Fruit fly (Drosophila melanogaster) Kc167 (cell line): ENCODE measurements around the gene wit.

Experiments used
- Myc ChIP-seq: fragments of >200 bp; optimal IDR thresholded peaks from 2 replicates; lab custom pipeline; 2017; ENCODE audit warnings: missing external identifiers
- Sin3A ChIP-seq: fragments of >200 bp; optimal IDR thresholded peaks from 2 replicates; lab custom pipeline; 2018; ENCODE audit warnings: missing external identifiers
- h ChIP-seq: fragments of >200 bp; optimal IDR thresholded peaks from 3 replicates; lab custom pipeline; 2018; ENCODE audit warnings: missing external identifiers
- insv ChIP-seq: fragments of >200 bp; optimal IDR thresholded peaks from 3 replicates; lab custom pipeline; 2018; ENCODE audit warnings: missing external identifiers
- psq ChIP-seq: fragments of >200 bp; optimal IDR thresholded peaks from 2 replicates; lab custom pipeline; 2017; ENCODE audit warnings: missing external identifiers
- ttk ChIP-seq: sonication (Bioruptor generic); optimal IDR thresholded peaks from 2 replicates; lab custom pipeline; 2017; ENCODE audit warnings: missing external identifiers

DNA sequence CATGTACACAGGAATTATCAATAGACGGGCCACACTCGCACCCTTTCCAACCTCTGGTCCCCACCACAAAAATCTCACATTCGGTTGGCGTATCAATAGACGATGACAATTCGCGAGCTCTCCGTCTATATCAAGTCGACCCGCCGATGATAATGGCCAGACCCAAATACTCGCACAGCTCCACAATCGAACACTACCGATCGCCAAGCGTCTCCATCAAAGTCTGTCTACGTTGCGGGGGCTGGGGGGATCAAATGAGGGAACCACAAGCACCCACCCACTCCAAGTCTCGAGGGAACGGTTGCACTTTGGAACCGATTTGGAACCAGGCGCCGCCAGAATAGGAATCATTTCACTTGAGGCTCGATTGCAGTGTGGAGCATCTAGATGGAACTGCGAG lies 3.1 kb downstream of the wit start:
- TF ChIP-seq Sin3A (no peak), insv (lab: Kevin White, UChicago) (no peak), psq (no peak), Myc (lab: Kevin White, UChicago) (no peak), h (no peak), ttk (lab: Kevin White, UChicago) (no peak)
